Worm (Caenorhabditis elegans) whole organism, midembryonic: ENCODE measurements around the gene ensh-1.

Experiments used
- cog-1 ChIP-seq: sonication (generic microtip); optimal IDR thresholded peaks from 2 replicates; lab custom pipeline; 2016; ENCODE audit warnings: missing genetic modification characterization, missing compliant biosample characterization
- tab-1 ChIP-seq: fragments of 200-800 bp; sonication (Bioruptor generic); IDR thresholded peaks from 2 replicates; pipeline ENCODE4 v1.3.6; 2022; ENCODE audit warnings: missing genetic modification characterization, missing compliant biosample characterization

- TF ChIP-seq tab-1 (GFP tag; lab: Robert Waterston, UW) (no peak), cog-1 (no peak)
Measured at ce11 chrX:8934246-8934645, 29.1 kb downstream of the ensh-1 start.
